Worm (Caenorhabditis elegans) whole organism, L4/young adult: ENCODE measurements around the gene C38D4.7.

ENCODE experiments used
- W03F9.2 ChIP-seq: fragments of 150-350 bp; optimal IDR thresholded peaks from 2 replicates; lab custom pipeline; 2014; ENCODE audit warnings: missing biosample characterization, missing genetic modification characterization
- dao-5 ChIP-seq: sonication (generic microtip); optimal IDR thresholded peaks from 2 replicates; lab custom pipeline; 2016; ENCODE audit warnings: missing genotype, missing genetic modification characterization, moderate library complexity, missing compliant biosample characterization

ce11 chrIII:4802707-4803106 lies 8.4 kb downstream of the C38D4.7 start, which contains the start of gene metl-5:
- TF ChIP-seq dao-5 (tag; lab: Kevin White, UChicago) = no peak
- TF ChIP-seq W03F9.2 (tag; lab: Kevin White, UChicago) = no peak
